Fruit fly (Drosophila melanogaster) whole organism, embryonic: Measurements from ENCODE around the gene CG17127.

Source experiments
- B-H2 ChIP-seq: fragments of 200-800 bp; sonication (Bioruptor generic); optimal IDR thresholded peaks from 2 replicates; lab custom pipeline; 2018; ENCODE audit warnings: missing biosample characterization, mild to moderate bottlenecking, missing genetic modification characterization
- CG10274 ChIP-seq: fragments of 200-800 bp; sonication (Bioruptor generic); optimal IDR thresholded peaks from 3 replicates; lab custom pipeline; 2017; ENCODE audit warnings: missing biosample characterization, mild to moderate bottlenecking, missing genetic modification characterization
- CG10654 ChIP-seq: fragments of 200-800 bp; sonication (Bioruptor generic); optimal IDR thresholded peaks from 2 replicates; lab custom pipeline; 2016; ENCODE audit warnings: missing biosample characterization, missing genetic modification characterization
- CG10979 ChIP-seq: fragments of 200-800 bp; sonication (Bioruptor generic); optimal IDR thresholded peaks from 2 replicates; lab custom pipeline; 2018; ENCODE audit warnings: missing biosample characterization, mild to moderate bottlenecking, missing genetic modification characterization, moderate library complexity
- CG11504 ChIP-seq: fragments of 200-800 bp; sonication (Bioruptor generic); optimal IDR thresholded peaks from 3 replicates; lab custom pipeline; 2019; ENCODE audit warnings: missing biosample characterization, mild to moderate bottlenecking, missing genetic modification characterization, moderate library complexity
- CG12659 ChIP-seq: fragments of 200-800 bp; sonication (Bioruptor generic); optimal IDR thresholded peaks from 3 replicates; lab custom pipeline; 2017; ENCODE audit warnings: mild to moderate bottlenecking, missing biosample characterization, missing genetic modification reagents, missing genetic modification characterization
- CG12744 ChIP-seq: fragments of 200-800 bp; sonication (Bioruptor generic); optimal IDR thresholded peaks from 2 replicates; lab custom pipeline; 2016; ENCODE audit warnings: missing biosample characterization, missing genetic modification characterization
- CG1647 ChIP-seq: fragments of 200-800 bp; sonication (Bioruptor generic); optimal IDR thresholded peaks from 3 replicates; lab custom pipeline; 2016; ENCODE audit warnings: missing biosample characterization, missing genetic modification characterization
- CG16815 ChIP-seq: fragments of 200-800 bp; sonication (Bioruptor generic); optimal IDR thresholded peaks from 3 replicates; lab custom pipeline; 2017; ENCODE audit warnings: missing biosample characterization, mild to moderate bottlenecking, missing genetic modification characterization
- CG17568 ChIP-seq: fragments of 200-800 bp; sonication (Bioruptor generic); optimal IDR thresholded peaks from 2 replicates; lab custom pipeline; 2018; ENCODE audit warnings: missing biosample characterization, mild to moderate bottlenecking, missing genetic modification characterization, moderate library complexity
- CG17802 ChIP-seq: fragments of 200-800 bp; sonication (Bioruptor generic); optimal IDR thresholded peaks from 2 replicates; lab custom pipeline; 2018; ENCODE audit warnings: missing biosample characterization, mild to moderate bottlenecking, missing genetic modification characterization, moderate library complexity
- CG1832 ChIP-seq: fragments of 200-800 bp; sonication (Bioruptor generic); optimal IDR thresholded peaks from 2 replicates; lab custom pipeline; 2017; ENCODE audit warnings: missing biosample characterization, mild to moderate bottlenecking, missing genetic modification characterization, inconsistent platforms
- CG18764 ChIP-seq: fragments of 200-800 bp; sonication (Bioruptor generic); optimal IDR thresholded peaks from 3 replicates; lab custom pipeline; 2016; ENCODE audit warnings: missing biosample characterization, missing genetic modification characterization
- CG31224 ChIP-seq: fragments of 200-800 bp; sonication (Bioruptor generic); IDR thresholded peaks from 2 replicates; pipeline ENCODE4 v1.3.6; 2022; ENCODE audit warnings: missing biosample characterization, missing genetic modification characterization
- CG31365 ChIP-seq: fragments of 200-800 bp; sonication (Bioruptor generic); optimal IDR thresholded peaks from 2 replicates; lab custom pipeline; 2018; ENCODE audit warnings: missing biosample characterization, mild to moderate bottlenecking, missing genetic modification characterization
- CG32767 ChIP-seq: fragments of 200-800 bp; sonication (Bioruptor generic); IDR thresholded peaks from 2 replicates; pipeline ENCODE4 v1.3.6; 2022; ENCODE audit warnings: missing biosample characterization, missing genetic modification characterization
- CG3726 ChIP-seq: fragments of 200-800 bp; sonication (Bioruptor generic); IDR thresholded peaks from 3 replicates; pipeline ENCODE4, ENCODE4 v1.3.6; 2022; ENCODE audit warnings: missing biosample characterization, missing genetic modification characterization
- CG3838 ChIP-seq: fragments of 200-800 bp; sonication (Bioruptor generic); optimal IDR thresholded peaks from 3 replicates; lab custom pipeline; 2016; ENCODE audit warnings: missing biosample characterization, missing genetic modification characterization
- CG7372 ChIP-seq: fragments of 200-800 bp; sonication (Bioruptor generic); IDR thresholded peaks from 2 replicates; pipeline ENCODE4 v1.3.6; 2022; ENCODE audit warnings: missing biosample characterization, missing genetic modification characterization
- CG7928 ChIP-seq: fragments of 200-800 bp; sonication (Bioruptor generic); optimal IDR thresholded peaks from 2 replicates; lab custom pipeline; 2017; ENCODE audit warnings: missing biosample characterization, mild to moderate bottlenecking, missing genetic modification characterization
- CG7987 ChIP-seq: fragments of 200-800 bp; sonication (Bioruptor generic); optimal IDR thresholded peaks from 2 replicates; lab custom pipeline; 2018; ENCODE audit warnings: missing biosample characterization, mild to moderate bottlenecking, missing genetic modification characterization, moderate library complexity
- CTCF ChIP-seq: fragments of 200-800 bp; sonication (Bioruptor generic); optimal IDR thresholded peaks from 2 replicates; lab custom pipeline; 2017; ENCODE audit warnings: missing biosample characterization, mild to moderate bottlenecking, missing genetic modification characterization, moderate library complexity
- Deaf1 ChIP-seq: fragments of 200-800 bp; optimal IDR thresholded peaks from 3 replicates; lab custom pipeline; 2019; ENCODE audit warnings: missing biosample characterization, mild to moderate bottlenecking, missing genetic modification characterization, moderate library complexity
- ERR ChIP-seq: fragments of 200-800 bp; sonication (Bioruptor generic); optimal IDR thresholded peaks from 2 replicates; lab custom pipeline; 2016; ENCODE audit warnings: missing biosample characterization, missing genetic modification characterization
- H15 ChIP-seq: fragments of 200-800 bp; sonication (Bioruptor generic); IDR thresholded peaks from 3 replicates; pipeline ENCODE4 v1.3.6; 2022; ENCODE audit warnings: missing biosample characterization, missing genetic modification characterization
- HHEX ChIP-seq: fragments of 200-800 bp; sonication (Bioruptor generic); optimal IDR thresholded peaks from 3 replicates; lab custom pipeline; 2017; ENCODE audit warnings: missing biosample characterization, mild to moderate bottlenecking, missing genetic modification characterization, missing genetic modification reagents
- NC2α ChIP-seq: fragments of 200-800 bp; sonication (Bioruptor generic); optimal IDR thresholded peaks from 2 replicates; lab custom pipeline; 2016; ENCODE audit warnings: missing biosample characterization, missing genetic modification characterization
- TFAM ChIP-seq: fragments of 200-800 bp; sonication (Bioruptor generic); optimal IDR thresholded peaks from 2 replicates; lab custom pipeline; 2017; ENCODE audit warnings: missing biosample characterization, missing genetic modification characterization, inconsistent platforms
- Vsx1 ChIP-seq: fragments of 200-800 bp; sonication (Bioruptor generic); optimal IDR thresholded peaks from 2 replicates; lab custom pipeline; 2017; ENCODE audit warnings: missing biosample characterization, mild to moderate bottlenecking, missing genetic modification characterization, missing genetic modification reagents
- croc ChIP-seq: fragments of 200-800 bp; sonication (Bioruptor generic); conservative IDR thresholded peaks from 3 replicates; pipeline ENCODE4 v1.3.6; 2022; ENCODE audit warnings: missing biosample characterization, missing genetic modification characterization
- dpn ChIP-seq, 2 experiments: fragments of 200-800 bp; sonication (Bioruptor generic); optimal IDR thresholded peaks; 3 replicates each; lab custom pipeline; 2016; ENCODE audit warnings: missing biosample characterization in 2 of 2, missing genetic modification characterization in 2 of 2
- gfzf ChIP-seq: fragments of 200-800 bp; sonication (Bioruptor generic); optimal IDR thresholded peaks from 2 replicates; lab custom pipeline; 2016; ENCODE audit warnings: missing biosample characterization, mild to moderate bottlenecking, missing genetic modification characterization, moderate library complexity
- ind ChIP-seq: fragments of 200-800 bp; sonication (Bioruptor generic); optimal IDR thresholded peaks from 3 replicates; lab custom pipeline; 2016; ENCODE audit warnings: missing biosample characterization, missing genetic modification characterization
- knrl ChIP-seq: fragments of 200-800 bp; sonication (Bioruptor generic); IDR thresholded peaks from 3 replicates; pipeline ENCODE4 v1.3.6; 2022; ENCODE audit warnings: missing biosample characterization, missing genetic modification characterization; ENCODE audit not compliant: partially characterized antibody
- lov ChIP-seq, 2 experiments: fragments of 200-800 bp in 1 of 2; fragments of >200 bp in 1 of 2; sonication (Bioruptor generic) in 1 of 2; IDR thresholded peaks in 1 of 2; optimal IDR thresholded peaks in 1 of 2; 2 replicates in 1 of 2; 3 replicates in 1 of 2; pipeline versions ENCODE4 v1.3.6 to Lab custom; 2017 to 2022; ENCODE audit warnings: missing biosample characterization in 1 of 2, missing genetic modification characterization in 1 of 2
- mld ChIP-seq: fragments of 200-800 bp; sonication (Bioruptor generic); IDR thresholded peaks from 3 replicates; pipeline ENCODE4 v1.3.6; 2022; ENCODE audit warnings: missing biosample characterization, missing genetic modification characterization; ENCODE audit not compliant: partially characterized antibody
- nau ChIP-seq: fragments of 200-800 bp; sonication (Bioruptor generic); optimal IDR thresholded peaks from 3 replicates; lab custom pipeline; 2017; ENCODE audit warnings: missing biosample characterization, mild to moderate bottlenecking, missing genetic modification characterization, missing genetic modification reagents
- peb ChIP-seq: fragments of 200-800 bp; sonication (Bioruptor generic); IDR thresholded peaks from 2 replicates; pipeline ENCODE4 v1.3.6; 2022; ENCODE audit warnings: missing biosample characterization, missing genetic modification characterization
- pfk ChIP-seq: fragments of 200-800 bp; sonication (Bioruptor generic); optimal IDR thresholded peaks from 2 replicates; lab custom pipeline; 2018; ENCODE audit warnings: missing biosample characterization, mild to moderate bottlenecking, missing genetic modification characterization, moderate library complexity
- sc ChIP-seq, 3 experiments: fragments of >200 bp in 2 of 3; fragments of 200-800 bp in 1 of 3; sonication (Bioruptor generic) in 1 of 3; optimal IDR thresholded peaks; 2 replicates in 2 of 3; 3 replicates in 1 of 3; lab custom pipeline; 2017; ENCODE audit warnings: mild to moderate bottlenecking in 1 of 3, missing biosample characterization in 1 of 3, missing genetic modification characterization in 1 of 3, missing genetic modification reagents in 1 of 3
- schlank ChIP-seq: fragments of 200-800 bp; sonication (Bioruptor generic); optimal IDR thresholded peaks from 2 replicates; lab custom pipeline; 2018; ENCODE audit warnings: missing biosample characterization, mild to moderate bottlenecking, missing genetic modification characterization
- sd ChIP-seq: fragments of 200-800 bp; sonication (Bioruptor generic); optimal IDR thresholded peaks from 3 replicates; lab custom pipeline; 2018; ENCODE audit warnings: missing biosample characterization, mild to moderate bottlenecking, missing genetic modification characterization, moderate library complexity
- slou ChIP-seq: fragments of 200-800 bp; sonication (Bioruptor generic); optimal IDR thresholded peaks from 3 replicates; lab custom pipeline; 2016; ENCODE audit warnings: missing biosample characterization, missing genetic modification characterization
- sr ChIP-seq: fragments of 200-800 bp; sonication (Bioruptor generic); IDR thresholded peaks from 3 replicates; pipeline ENCODE4 v1.3.6; 2022; ENCODE audit warnings: missing biosample characterization, missing genetic modification characterization
- stwl ChIP-seq: fragments of 200-800 bp; sonication (Bioruptor generic); optimal IDR thresholded peaks from 3 replicates; lab custom pipeline; 2018; ENCODE audit warnings: missing biosample characterization, mild to moderate bottlenecking, missing genetic modification characterization, moderate library complexity
- trh ChIP-seq: fragments of 200-800 bp; sonication (Bioruptor generic); optimal IDR thresholded peaks from 2 replicates; lab custom pipeline; 2016; ENCODE audit warnings: missing biosample characterization, missing genetic modification characterization
- wdn ChIP-seq: fragments of 200-800 bp; sonication (Bioruptor generic); IDR thresholded peaks from 2 replicates; pipeline ENCODE4 v1.3.6; 2022; ENCODE audit warnings: missing biosample characterization, missing genetic modification characterization
- zfh1 ChIP-seq: fragments of 200-800 bp; sonication (Bioruptor generic); IDR thresholded peaks from 3 replicates; pipeline ENCODE4 v1.3.6; 2022; ENCODE audit warnings: missing biosample characterization, missing genetic modification characterization

Gene CG17127

DNA sequence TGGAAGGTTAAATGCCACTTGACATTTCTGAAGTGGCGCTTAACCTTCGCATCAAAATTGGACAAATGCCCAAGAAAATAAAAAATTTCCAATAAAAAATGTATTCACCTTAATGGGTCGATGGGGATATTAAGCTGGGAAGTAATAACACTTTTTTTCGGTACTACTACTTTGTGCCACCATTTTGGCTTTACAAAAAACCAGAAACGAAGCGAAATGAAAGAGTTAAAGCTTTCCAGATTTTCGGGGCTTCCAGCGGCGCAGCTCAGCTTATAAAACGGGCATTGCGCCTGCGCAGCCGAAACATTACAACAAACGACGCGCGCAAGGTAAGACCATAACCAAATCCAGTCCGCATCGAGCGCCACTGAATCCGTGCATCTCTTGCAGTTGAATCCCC, at the start of gene CG17127:
Gene CG17127, plus strand, starts transcription at position 301 of the 400 bp plus-strand sequence.
- TF ChIP-seq ind (GFP tag; lab: Kevin White, UChicago) (no peak), CG31224 (GFP tag; lab: Robert Waterston, UW) (no peak), CG3838 (GFP tag; lab: Kevin White, UChicago) (no peak), H15 (no peak), CG10274 (no peak), CG32767 (GFP tag; lab: Robert Waterston, UW) (no peak), CG17802 (no peak), CG1832 (no peak), slou (GFP tag; lab: Kevin White, UChicago) (no peak), CG17568 (no peak), dpn (GFP tag; optimal IDR thresholded peaks at IDR 0.05; lab: Kevin White, UChicago) (no peak), sc (optimal IDR thresholded peaks at IDR 0.05; lab: Kevin White, UChicago) (no peak), sc (GFP tag; optimal IDR thresholded peaks at IDR 0.05; lab: Kevin White, UChicago) (no peak), CG1647 (GFP tag; lab: Kevin White, UChicago) (no peak), ERR (no peak), sr (GFP tag; lab: Robert Waterston, UW) (no peak), CG7372 (GFP tag; lab: Robert Waterston, UW) (no peak), CG7928 (GFP tag; lab: Kevin White, UChicago) (no peak), zfh1 (no peak), CG10979 (no peak)
- TF ChIP-seq, all 482 proteins: peak for 0

DNA sequence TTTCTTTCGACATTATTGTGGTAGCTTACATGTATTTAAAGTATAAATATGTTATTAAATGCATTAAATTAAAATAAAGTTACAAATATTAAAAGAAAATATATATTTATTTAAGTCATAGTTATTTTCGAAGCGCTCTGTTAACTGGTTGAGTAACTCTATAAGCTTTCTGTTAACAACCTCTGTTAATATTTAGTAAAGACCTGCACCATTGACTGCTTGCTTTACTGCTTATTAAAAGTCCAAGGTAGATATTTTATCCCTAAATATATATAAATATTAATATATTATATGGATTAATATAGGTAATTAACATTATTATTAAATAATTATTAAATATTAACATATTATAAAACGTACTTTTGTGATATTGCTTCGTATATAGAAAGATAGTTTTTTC, 49.1 kb upstream of the CG17127 start:
- TF ChIP-seq CTCF (GFP tag; lab: Kevin White, UChicago) (peak; percentile 17), stwl (peak; percentile 66), gfzf (GFP tag; lab: Kevin White, UChicago) (no peak), peb (GFP tag; lab: Robert Waterston, UW) (no peak), mld (GFP tag; lab: Robert Waterston, UW) (no peak), CG11504 (peak; percentile 36), wdn (GFP tag; lab: Robert Waterston, UW) (no peak), HHEX (GFP tag; lab: Kevin White, UChicago) (no peak), CG31365 (tag; lab: Kevin White, UChicago) (peak; percentile 77), lov (optimal IDR thresholded peaks at IDR 0.05; lab: Kevin White, UChicago) (no peak), lov (GFP tag; IDR thresholded peaks at IDR 0.05; lab: Robert Waterston, UW) (no peak), NC2α (GFP tag; lab: Kevin White, UChicago) (no peak)

DNA sequence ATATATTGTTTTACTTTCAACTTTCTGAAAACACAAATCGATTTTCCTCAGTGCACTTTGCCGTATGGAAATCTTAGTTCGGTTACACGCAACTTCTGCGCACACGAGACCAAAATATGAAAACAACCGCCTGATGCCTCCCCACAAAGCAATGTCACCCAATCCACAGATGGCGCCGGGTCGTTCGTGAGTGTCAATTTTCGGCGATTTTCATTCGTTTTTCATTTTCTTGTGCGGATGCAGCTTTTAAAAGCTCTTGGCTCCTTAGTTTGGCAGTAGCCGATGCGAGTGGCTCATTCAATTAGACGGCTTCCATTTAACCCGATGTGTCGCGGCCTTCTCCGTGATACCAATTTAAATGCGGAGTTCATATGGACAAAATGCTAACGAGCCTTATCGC, 46.8 kb upstream of the CG17127 start, which contains the start of gene CG6431:
Gene CG6431, plus strand, starts transcription at position 301 of the 400 bp plus-strand sequence.
- TF ChIP-seq CG12744 (GFP tag; lab: Kevin White, UChicago) = no peak
- peak; percentile 19; the same call in 1 of the 3 replicates for TF ChIP-seq CG3726 (GFP tag; lab: Robert Waterston, UW)
- TF ChIP-seq CG12659 (GFP tag; lab: Kevin White, UChicago) = no peak

DNA sequence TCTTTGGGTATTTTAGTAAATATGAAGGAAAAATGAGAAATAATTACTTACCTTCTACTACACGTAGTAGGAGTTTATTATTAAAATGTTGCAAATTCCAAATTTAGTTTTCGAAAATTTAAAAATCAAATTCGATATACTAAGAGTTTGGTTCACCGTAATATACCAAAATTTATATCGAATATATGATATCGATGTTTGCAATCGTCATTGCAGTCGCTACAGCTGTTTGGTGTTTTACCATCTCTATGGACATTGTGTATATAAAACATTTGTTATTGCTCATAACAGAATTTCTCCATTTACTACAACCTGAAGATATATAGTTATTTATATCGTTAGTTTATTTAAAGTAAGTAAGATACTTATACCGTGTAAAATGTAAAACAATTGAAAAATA, 41.9 kb upstream of the CG17127 start, which contains the start of gene CG6443:
Gene CG6443, plus strand, starts transcription at position 228 of the 400 bp plus-strand sequence.
- TF ChIP-seq TFAM (GFP tag; lab: Kevin White, UChicago) (no peak), Vsx1 (GFP tag; lab: Kevin White, UChicago) (no peak), nau (GFP tag; lab: Kevin White, UChicago) (no peak), CG7987 (GFP tag; lab: Kevin White, UChicago) (no peak), pfk (GFP tag; lab: Kevin White, UChicago) (no peak), CG18764 (GFP tag; lab: Kevin White, UChicago) (no peak), CG16815 (GFP tag; lab: Kevin White, UChicago) (no peak), croc (GFP tag; lab: Robert Waterston, UW) (no peak), schlank (no peak), CG10654 (no peak), ind (GFP tag; lab: Kevin White, UChicago) (no peak), B-H2 (no peak), knrl (GFP tag; lab: Robert Waterston, UW) (peak; percentile 63), sd (tag; lab: Kevin White, UChicago) (no peak), trh (no peak), Deaf1 (tag; lab: Kevin White, UChicago) (no peak)
